Worm (Caenorhabditis elegans) whole organism, L1 larva: ENCODE results near the gene K11D12.13.

Experiments used
- lin-35 ChIP-seq, 2 experiments: fragments of 150-350 bp; optimal IDR thresholded peaks; 2 replicates each; lab custom pipeline; 2014; ENCODE audit warnings: missing biosample characterization in 2 of 2, missing genetic modification characterization in 2 of 2, missing genetic modification reagents in 2 of 2
- pag-3 ChIP-seq: sonication (generic microtip); optimal IDR thresholded peaks from 2 replicates; lab custom pipeline; 2017; ENCODE audit warnings: missing genetic modification characterization, mild to moderate bottlenecking, missing compliant biosample characterization, antibody characterized with exemption, borderline replicate concordance; ENCODE audit not compliant: insufficient read depth

- TF ChIP-seq pag-3 (tag; lab: Kevin White, UChicago) = no peak
- no peak for TF ChIP-seq lin-35 (GFP tag; optimal IDR thresholded peaks at IDR 0.05; lab: Kevin White, UChicago)
Measured at ce11 chrV:5040925-5041324, 7.7 kb downstream of the K11D12.13 start, which contains the start of gene K11D12.8.
